Worm (Caenorhabditis elegans): Measurements from ENCODE around the gene snr-4.

DNA sequence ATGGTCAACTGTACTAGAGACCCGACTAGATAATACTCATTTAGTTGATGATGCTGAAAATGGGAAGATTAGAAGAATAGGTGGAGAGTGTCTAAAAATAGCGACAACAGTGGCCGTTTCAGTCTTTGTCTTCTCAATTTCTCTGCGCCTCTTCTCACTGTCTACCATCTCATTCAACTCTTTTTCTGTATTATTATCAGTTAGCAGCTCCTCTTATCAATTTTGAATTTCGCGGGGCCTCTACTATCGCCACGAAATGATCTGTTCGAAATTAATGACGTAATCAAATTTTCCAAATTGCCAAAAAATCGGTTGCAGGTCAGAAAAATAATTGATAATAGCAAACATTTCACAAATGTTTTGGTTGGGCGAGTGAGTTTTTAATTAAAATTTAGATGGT, 37.9 kb downstream of the snr-4 start:
- TF ChIP-seq aly-2 (tag; optimal IDR thresholded peaks at IDR 0.05) (no peak), nhr-237 (tag; optimal IDR thresholded peaks at IDR 0.05) (no peak), swsn-7 (tag; optimal IDR thresholded peaks at IDR 0.05) (no peak), xbp-1 (tag; optimal IDR thresholded peaks at IDR 0.05) (no peak), ama-1 (optimal IDR thresholded peaks at IDR 0.05) (no peak), nhr-77 (tag; optimal IDR thresholded peaks at IDR 0.05) (no peak), nhr-90 (tag; optimal IDR thresholded peaks at IDR 0.05; ENCODE audit: poor library complexity) (peak; percentile 31), fkh-10 (GFP tag; optimal IDR thresholded peaks at IDR 0.05) (no peak), zag-1 (tag; optimal IDR thresholded peaks at IDR 0.05) (no peak), mdl-1 (tag; optimal IDR thresholded peaks at IDR 0.05) (no peak), unc-62 (GFP tag; optimal IDR thresholded peaks at IDR 0.05) (no peak)
